Worm (Caenorhabditis elegans) whole organism, mixed stage, embryonic: ENCODE results near the gene C35A5.6.

Source experiments
- M03D4.4 ChIP-seq: sonication (generic microtip); optimal IDR thresholded peaks from 2 replicates; lab custom pipeline; 2017; ENCODE audit warnings: mild to moderate bottlenecking, missing genetic modification characterization, missing compliant biosample characterization
- bed-3 ChIP-seq: fragments of 200-800 bp; sonication (Bioruptor generic); optimal IDR thresholded peaks from 3 replicates; lab custom pipeline; 2018; ENCODE audit warnings: mild to moderate bottlenecking, missing genetic modification characterization, moderate library complexity, missing compliant biosample characterization
- blmp-1 ChIP-seq: fragments of 150-350 bp; optimal IDR thresholded peaks from 2 replicates; lab custom pipeline; 2014; ENCODE audit warnings: missing biosample characterization, missing genetic modification characterization
- ceh-39 ChIP-seq: fragments of 150-350 bp; optimal IDR thresholded peaks from 2 replicates; lab custom pipeline; 2014; ENCODE audit warnings: missing biosample characterization, missing genetic modification characterization
- ceh-43 ChIP-seq: fragments of 200-800 bp; sonication (Bioruptor generic); optimal IDR thresholded peaks from 2 replicates; lab custom pipeline; 2018; ENCODE audit warnings: mild to moderate bottlenecking, missing genetic modification characterization, moderate library complexity, missing compliant biosample characterization
- ces-1 ChIP-seq: fragments of 150-350 bp; optimal IDR thresholded peaks from 2 replicates; lab custom pipeline; 2014; ENCODE audit warnings: missing biosample characterization, missing genetic modification reagents, missing genetic modification characterization
- cnd-1 ChIP-seq: fragments of 200-800 bp; sonication (Bioruptor generic); optimal IDR thresholded peaks from 2 replicates; lab custom pipeline; 2018; ENCODE audit warnings: mild to moderate bottlenecking, missing genetic modification characterization, missing compliant biosample characterization
- drap-1 ChIP-seq: fragments of 200-800 bp; sonication (Bioruptor generic); optimal IDR thresholded peaks from 3 replicates; lab custom pipeline; 2018; ENCODE audit warnings: mild to moderate bottlenecking, missing genetic modification characterization, missing compliant biosample characterization
- elt-1 ChIP-seq: sonication (generic microtip); optimal IDR thresholded peaks from 2 replicates; lab custom pipeline; 2017; ENCODE audit warnings: missing genetic modification characterization, mild to moderate bottlenecking, missing compliant biosample characterization, antibody characterized with exemption, moderate library complexity, borderline replicate concordance; ENCODE audit not compliant: insufficient read depth
- flh-1 ChIP-seq: fragments of 200-800 bp; sonication (Bioruptor generic); optimal IDR thresholded peaks from 2 replicates; lab custom pipeline; 2018; ENCODE audit warnings: mild to moderate bottlenecking, missing genetic modification characterization, moderate library complexity, missing compliant biosample characterization
- ham-2 ChIP-seq: fragments of 200-800 bp; sonication (Bioruptor generic); optimal IDR thresholded peaks from 2 replicates; lab custom pipeline; 2018; ENCODE audit warnings: mild to moderate bottlenecking, missing genetic modification characterization, missing compliant biosample characterization
- hlh-1 ChIP-seq: fragments of 150-350 bp; optimal IDR thresholded peaks from 2 replicates; lab custom pipeline; 2014; ENCODE audit warnings: missing biosample characterization, missing genetic modification reagents, missing genetic modification characterization
- lin-13 ChIP-seq: fragments of 150-350 bp; optimal IDR thresholded peaks from 2 replicates; lab custom pipeline; 2014; ENCODE audit warnings: missing biosample characterization, missing genetic modification characterization
- lin-32 ChIP-seq: fragments of 200-800 bp; sonication (Bioruptor generic); optimal IDR thresholded peaks from 2 replicates; lab custom pipeline; 2018; ENCODE audit warnings: mild to moderate bottlenecking, missing genetic modification characterization, missing compliant biosample characterization
- lsy-2 ChIP-seq: fragments of 150-350 bp; optimal IDR thresholded peaks from 2 replicates; lab custom pipeline; 2014; ENCODE audit warnings: missing biosample characterization, missing genetic modification characterization
- mab-5 ChIP-seq: fragments of 150-350 bp; optimal IDR thresholded peaks from 2 replicates; lab custom pipeline; 2014; ENCODE audit warnings: missing biosample characterization, missing genetic modification characterization
- mep-1 ChIP-seq: fragments of 150-350 bp; optimal IDR thresholded peaks from 2 replicates; lab custom pipeline; 2017; ENCODE audit warnings: missing biosample characterization, missing genetic modification reagents, missing genetic modification characterization, inconsistent platforms
- mls-2 ChIP-seq: sonication (generic microtip); optimal IDR thresholded peaks from 2 replicates; lab custom pipeline; 2016; ENCODE audit warnings: mild to moderate bottlenecking, missing genetic modification characterization, moderate library complexity, missing compliant biosample characterization
- nhr-2 ChIP-seq: fragments of 150-350 bp; optimal IDR thresholded peaks from 2 replicates; lab custom pipeline; 2014; ENCODE audit warnings: missing biosample characterization, missing genetic modification characterization
- nhr-237 ChIP-seq: fragments of 150-350 bp; optimal IDR thresholded peaks from 2 replicates; lab custom pipeline; 2014; ENCODE audit warnings: missing biosample characterization, missing genetic modification characterization
- nhr-28 ChIP-seq: fragments of 150-350 bp; optimal IDR thresholded peaks from 2 replicates; lab custom pipeline; 2014; ENCODE audit warnings: missing biosample characterization, missing genetic modification characterization
- nhr-76 ChIP-seq: sonication (generic microtip); optimal IDR thresholded peaks from 2 replicates; lab custom pipeline; 2017; ENCODE audit warnings: missing biosample characterization, missing genetic modification characterization
- pha-4 ChIP-seq: fragments of 150-350 bp; optimal IDR thresholded peaks from 2 replicates; lab custom pipeline; 2018; ENCODE audit warnings: missing biosample characterization, missing genetic modification reagents, missing genetic modification characterization
- sem-2 ChIP-seq: fragments of 200-800 bp; sonication (Bioruptor generic); optimal IDR thresholded peaks from 2 replicates; lab custom pipeline; 2018; ENCODE audit warnings: mild to moderate bottlenecking, missing genetic modification characterization, missing compliant biosample characterization
- snpc-4 ChIP-seq: fragments of 150-350 bp; optimal IDR thresholded peaks from 2 replicates; lab custom pipeline; 2014; ENCODE audit warnings: missing biosample characterization, missing genetic modification characterization
- sptf-1 ChIP-seq: sonication (generic microtip); optimal IDR thresholded peaks from 2 replicates; lab custom pipeline; 2017; ENCODE audit warnings: mild to moderate bottlenecking, missing genetic modification characterization, moderate library complexity, missing compliant biosample characterization
- tbx-8 ChIP-seq: fragments of 200-800 bp; sonication (Bioruptor generic); optimal IDR thresholded peaks from 2 replicates; lab custom pipeline; 2018; ENCODE audit warnings: mild to moderate bottlenecking, missing genetic modification characterization, moderate library complexity, missing compliant biosample characterization
- unc-120 ChIP-seq: sonication (generic microtip); optimal IDR thresholded peaks from 2 replicates; lab custom pipeline; 2017; ENCODE audit warnings: missing genetic modification characterization, missing compliant biosample characterization; ENCODE audit not compliant: poor library complexity, severe bottlenecking
- unc-39 ChIP-seq: fragments of 150-350 bp; optimal IDR thresholded peaks from 2 replicates; lab custom pipeline; 2014; ENCODE audit warnings: missing biosample characterization, missing genetic modification characterization
- unc-62 ChIP-seq: fragments of 150-350 bp; optimal IDR thresholded peaks from 2 replicates; lab custom pipeline; 2014; ENCODE audit warnings: missing biosample characterization, missing genetic modification reagents, missing genetic modification characterization
- zip-8 ChIP-seq: fragments of 150-350 bp; optimal IDR thresholded peaks from 2 replicates; lab custom pipeline; 2014; ENCODE audit warnings: missing biosample characterization, missing genetic modification characterization
- ztf-11 ChIP-seq: fragments of 150-350 bp; optimal IDR thresholded peaks from 2 replicates; lab custom pipeline; 2014; ENCODE audit warnings: missing biosample characterization, missing genetic modification characterization

Gene C35A5.6

ce11 chrV:10478097-10478828 is 30.7 kb upstream of the C35A5.6 start, which contains the start of the genes crp-1 and Y32F6B.9:
crp-1 (plus strand) TSS chrV:10478564.
Y32F6B.9 (plus strand) TSS chrV:10478699.
- TF ChIP-seq unc-39 (tag; lab: Kevin White, UChicago), result no peak
- no peak for TF ChIP-seq mls-2 (tag; lab: Kevin White, UChicago)
- TF ChIP-seq pha-4 (tag; lab: Kevin White, UChicago), result peak; percentile 25
- no peak for TF ChIP-seq unc-62 (GFP tag; lab: Kevin White, UChicago)
- no peak for TF ChIP-seq hlh-1 (tag; lab: Kevin White, UChicago)
- TF ChIP-seq sem-2 (GFP tag; lab: Kevin White, UChicago), result no peak
- TF ChIP-seq snpc-4 (tag; lab: Kevin White, UChicago), result no peak
- TF ChIP-seq nhr-237, result no peak
- TF ChIP-seq ham-2 (GFP tag; lab: Kevin White, UChicago), result peak; percentile 41

- TF ChIP-seq nhr-28 (tag; lab: Kevin White, UChicago) (no peak), lin-32 (GFP tag; lab: Kevin White, UChicago) (no peak), elt-1 (tag; lab: Kevin White, UChicago) (no peak), flh-1 (no peak), snpc-4 (tag; lab: Kevin White, UChicago) (no peak), ham-2 (GFP tag; lab: Kevin White, UChicago) (no peak), lin-13 (tag; lab: Kevin White, UChicago) (no peak), nhr-76 (tag; lab: Kevin White, UChicago) (no peak), pha-4 (tag; lab: Kevin White, UChicago) (no peak), mab-5 (tag; lab: Kevin White, UChicago) (no peak), mep-1 (no peak), hlh-1 (tag; lab: Kevin White, UChicago) (no peak), nhr-2 (no peak), bed-3 (GFP tag; lab: Kevin White, UChicago) (no peak), tbx-8 (GFP tag; lab: Kevin White, UChicago) (no peak), ztf-11 (no peak), sptf-1 (tag; lab: Kevin White, UChicago) (no peak), zip-8 (tag; lab: Kevin White, UChicago) (no peak), blmp-1 (tag; lab: Kevin White, UChicago) (no peak)
Measured at ce11 chrV:10483995-10484394, 24.9 kb upstream of the C35A5.6 start.

ce11 chrV:10484640-10485039 is 24.3 kb upstream of the C35A5.6 start, which contains the start of gene Y32F6B.1:
Y32F6B.1 (minus strand) TSS chrV:10484740.
- no peak for TF ChIP-seq elt-1 (tag; lab: Kevin White, UChicago)
- no peak for TF ChIP-seq blmp-1 (tag; lab: Kevin White, UChicago)
- TF ChIP-seq lin-13 (tag; lab: Kevin White, UChicago), result no peak
- no peak for TF ChIP-seq sptf-1 (tag; lab: Kevin White, UChicago)
- no peak for TF ChIP-seq mab-5 (tag; lab: Kevin White, UChicago)
- no peak for TF ChIP-seq lsy-2 (tag; lab: Kevin White, UChicago)
- no peak for TF ChIP-seq snpc-4 (tag; lab: Kevin White, UChicago)
- no peak for TF ChIP-seq mls-2 (tag; lab: Kevin White, UChicago)
- no peak for TF ChIP-seq hlh-1 (tag; lab: Kevin White, UChicago)
- no peak for TF ChIP-seq unc-120 (tag; lab: Kevin White, UChicago)
- TF ChIP-seq zip-8 (tag; lab: Kevin White, UChicago), result no peak
- no peak for TF ChIP-seq lin-32 (GFP tag; lab: Kevin White, UChicago)
- TF ChIP-seq nhr-28 (tag; lab: Kevin White, UChicago), result no peak
- no peak for TF ChIP-seq cnd-1 (tag; lab: Kevin White, UChicago)
- no peak for TF ChIP-seq unc-62 (GFP tag; lab: Kevin White, UChicago)
- no peak for TF ChIP-seq ceh-39 (tag; lab: Kevin White, UChicago)
- no peak for TF ChIP-seq unc-39 (tag; lab: Kevin White, UChicago)
- no peak for TF ChIP-seq M03D4.4 (tag; lab: Kevin White, UChicago)

ce11 chrV:10485389-10485788 is 23.5 kb upstream of the C35A5.6 start:
- TF ChIP-seq sptf-1 (tag; lab: Kevin White, UChicago) (no peak), snpc-4 (tag; lab: Kevin White, UChicago) (no peak), drap-1 (no peak), M03D4.4 (tag; lab: Kevin White, UChicago) (no peak), sem-2 (GFP tag; lab: Kevin White, UChicago) (no peak), lin-32 (GFP tag; lab: Kevin White, UChicago) (no peak), ceh-43 (no peak), ces-1 (no peak)
